Fruit fly (Drosophila melanogaster): Measurements from ENCODE around the gene SmB.

Gene SmB

DNA sequence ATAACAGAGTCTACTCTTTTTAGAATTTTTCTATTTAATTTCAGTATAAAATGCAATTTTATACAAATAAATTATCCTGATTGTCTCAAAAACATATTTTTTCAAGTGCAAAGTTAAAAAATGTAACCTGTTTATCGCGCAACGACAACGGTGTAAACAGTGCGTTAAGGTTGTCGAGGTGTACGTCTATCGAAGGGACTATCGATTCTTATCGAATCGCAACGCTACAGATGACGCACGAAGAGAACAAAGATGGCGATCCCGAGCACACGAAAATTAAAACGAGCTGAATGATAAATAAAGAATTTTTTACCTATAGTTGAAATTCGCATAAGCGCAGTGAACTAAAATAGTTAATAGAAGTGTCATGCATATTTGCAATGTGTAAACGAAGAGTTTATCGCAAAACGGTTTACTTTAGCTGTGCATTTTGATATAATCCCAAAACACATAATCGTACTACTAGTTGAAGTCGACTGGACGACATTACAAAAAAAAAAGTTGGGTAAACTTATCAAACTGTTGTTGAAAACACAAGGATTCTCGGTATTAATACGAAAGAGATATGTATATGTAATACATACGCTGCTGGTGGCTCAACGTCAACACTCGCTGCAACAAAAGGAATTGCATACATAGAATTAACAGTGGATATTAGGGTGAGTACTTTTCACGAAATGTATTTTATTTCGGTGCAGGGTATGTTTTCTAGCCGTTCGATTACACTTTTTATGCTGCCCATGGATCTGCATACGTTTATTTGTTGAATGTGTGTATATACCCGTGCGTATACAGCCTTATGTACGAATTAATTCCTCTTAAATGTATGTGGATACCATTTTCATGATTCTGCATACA lies 38.3 kb downstream of the SmB start, which contains the start of gene da (continued):
- TF ChIP-seq jigr1 (GFP tag; IDR thresholded peaks at IDR 0.05), result no peak
- TF ChIP-seq CG10274 (GFP tag; optimal IDR thresholded peaks at IDR 0.05), result no peak
- peak; percentile 73 for TF ChIP-seq nmo (GFP tag; optimal IDR thresholded peaks at IDR 0.05)
- TF ChIP-seq CG5245 (GFP tag; optimal IDR thresholded peaks at IDR 0.05), result peak; percentile 9
- TF ChIP-seq ttk (GFP tag; IDR thresholded peaks at IDR 0.05), result 0 out of 2 replicates have a peak, but pooled peaks have one; percentile 19
- no peak for TF ChIP-seq CG8359 (GFP tag; optimal IDR thresholded peaks at IDR 0.05; ENCODE audit: borderline replicate concordance)
- peak; percentile 58 for TF ChIP-seq CG9797 (GFP tag; optimal IDR thresholded peaks at IDR 0.05)
- peak; percentile 15; the same call in 1 of the 2 replicates for TF ChIP-seq CG3847 (GFP tag; IDR thresholded peaks at IDR 0.05)
- peak; percentile 71 for TF ChIP-seq CG2712 (tag; optimal IDR thresholded peaks at IDR 0.05)
- TF ChIP-seq trh (GFP tag; optimal IDR thresholded peaks at IDR 0.05), result no peak
- peak; percentile 70 for TF ChIP-seq stc (GFP tag; IDR thresholded peaks at IDR 0.05)
- TF ChIP-seq E2f2 (GFP tag; IDR thresholded peaks at IDR 0.05), result peak; percentile 47; the same call in 1 of the 2 replicates
- no peak for TF ChIP-seq fd64A (GFP tag; optimal IDR thresholded peaks at IDR 0.05)
- no peak for TF ChIP-seq Oli (tag; optimal IDR thresholded peaks at IDR 0.05)
- peak; percentile 64 for TF ChIP-seq CG10267 (tag; optimal IDR thresholded peaks at IDR 0.05)
- TF ChIP-seq Drgx (GFP tag; IDR thresholded peaks at IDR 0.05), result peak; percentile 37; the same call in 1 of the 2 replicates
- peak; percentile 71 for TF ChIP-seq Sry-δ (GFP tag; optimal IDR thresholded peaks at IDR 0.05)
- TF ChIP-seq CG8281 (tag; optimal IDR thresholded peaks at IDR 0.05), result no peak
- peak; percentile 3 for TF ChIP-seq CG7271 (tag; optimal IDR thresholded peaks at IDR 0.05)
- peak; percentile 62 for TF ChIP-seq tin (GFP tag; optimal IDR thresholded peaks at IDR 0.05)
- TF ChIP-seq CG7987 (GFP tag; optimal IDR thresholded peaks at IDR 0.05), result peak; percentile 45
- TF ChIP-seq ind (GFP tag; optimal IDR thresholded peaks at IDR 0.05), result peak; percentile 51
- peak; percentile 21 for TF ChIP-seq CG8388 (GFP tag; optimal IDR thresholded peaks at IDR 0.05)
- no peak for TF ChIP-seq en (GFP tag; optimal IDR thresholded peaks at IDR 0.05)
- TF ChIP-seq pb (GFP tag; optimal IDR thresholded peaks at IDR 0.05), result no peak
- TF ChIP-seq sens-2 (GFP tag; IDR thresholded peaks at IDR 0.05), result no peak
- peak; percentile 68 for TF ChIP-seq CG34224 (GFP tag; IDR thresholded peaks at IDR 0.05; ENCODE audit: partially characterized antibody)
- peak; percentile 52; the same call in 2 of the 3 replicates for TF ChIP-seq Aef1 (GFP tag; IDR thresholded peaks at IDR 0.05)
- peak; percentile 23 for TF ChIP-seq Asciz (GFP tag; optimal IDR thresholded peaks at IDR 0.05)
- peak; percentile 59 for TF ChIP-seq trem (tag; optimal IDR thresholded peaks at IDR 0.05)
- peak; percentile 49; the same call in 1 of the 2 replicates for TF ChIP-seq Bgb (GFP tag; IDR thresholded peaks at IDR 0.05; ENCODE audit: partially characterized antibody)
- TF ChIP-seq CG31365 (tag; optimal IDR thresholded peaks at IDR 0.05), result no peak
- TF ChIP-seq NFAT (GFP tag; IDR thresholded peaks at IDR 0.05), result peak; percentile 58; the same call in 1 of the 2 replicates
- TF ChIP-seq CG7928 (GFP tag; optimal IDR thresholded peaks at IDR 0.05), result no peak
- peak; percentile 19 for TF ChIP-seq CG16815 (GFP tag; optimal IDR thresholded peaks at IDR 0.05)
- TF ChIP-seq CG12104 (GFP tag; optimal IDR thresholded peaks at IDR 0.05), result no peak
- peak; percentile 56 for TF ChIP-seq CG9609 (GFP tag; optimal IDR thresholded peaks at IDR 0.05)
- TF ChIP-seq eve (GFP tag; optimal IDR thresholded peaks at IDR 0.05), result peak in 1 of 2 experiments; percentile 76
- TF ChIP-seq dysf (GFP tag; IDR thresholded peaks at IDR 0.05), result peak; percentile 64; the same call in 2 of the 3 replicates
- TF ChIP-seq Dbx (GFP tag; IDR thresholded peaks at IDR 0.05), result 0 out of 3 replicates have a peak, but pooled peaks have one; percentile 15
- TF ChIP-seq Antp (GFP tag; optimal IDR thresholded peaks at IDR 0.05), result peak; percentile 57
- 0 out of 3 replicates have a peak, but pooled peaks have one; percentile 38 for TF ChIP-seq CG11695 (GFP tag; IDR thresholded peaks at IDR 0.05)
- TF ChIP-seq Vsx1 (GFP tag; optimal IDR thresholded peaks at IDR 0.05), result no peak
- TF ChIP-seq Dll (GFP tag; IDR thresholded peaks at IDR 0.05; ENCODE audit: partially characterized antibody), result peak; percentile 46; the same call in 2 of the 4 replicates
- TF ChIP-seq pum (GFP tag; optimal IDR thresholded peaks at IDR 0.05), result peak; percentile 56
- 0 out of 4 replicates have a peak, but pooled peaks have one; percentile 52 for TF ChIP-seq chinmo (GFP tag; IDR thresholded peaks at IDR 0.05; ENCODE audit: partially characterized antibody)
- TF ChIP-seq CG4617 (GFP tag; optimal IDR thresholded peaks at IDR 0.05; ENCODE audit: borderline replicate concordance), result peak; percentile 49
- peak; percentile 44 for TF ChIP-seq CG18476 (GFP tag; optimal IDR thresholded peaks at IDR 0.05)
